Fruit fly (Drosophila melanogaster): ENCODE results near the gene CG4318.

The CG4318 gene

dm6 chrX:13143100-13143499 lies 11.6 kb downstream of the CG4318 start (continued):
- TF ChIP-seq fru (optimal IDR thresholded peaks at IDR 0.05) (no peak), CG10267 (tag; optimal IDR thresholded peaks at IDR 0.05) (peak; percentile 19), mld (GFP tag; IDR thresholded peaks at IDR 0.05; ENCODE audit: partially characterized antibody) (no peak), ato (GFP tag; IDR thresholded peaks at IDR 0.05; ENCODE audit: partially characterized antibody) (no peak), Hey (tag; optimal IDR thresholded peaks at IDR 0.05) (no peak), Dip2 (GFP tag; IDR thresholded peaks at IDR 0.05) (no peak), CG4328 (GFP tag; optimal IDR thresholded peaks at IDR 0.05) (no peak), NK7.1 (GFP tag; optimal IDR thresholded peaks at IDR 0.05) (no peak), CG18011 (GFP tag; optimal IDR thresholded peaks at IDR 0.05) (no peak), CG34224 (GFP tag; IDR thresholded peaks at IDR 0.05; ENCODE audit: partially characterized antibody) (no peak), CG33213 (GFP tag; optimal IDR thresholded peaks at IDR 0.05) (no peak), Dfd (GFP tag; optimal IDR thresholded peaks at IDR 0.05) (no peak), caup (GFP tag; optimal IDR thresholded peaks at IDR 0.05; ENCODE audit: severe bottlenecking) (no peak), CG17385 (GFP tag; optimal IDR thresholded peaks at IDR 0.05) (peak; percentile 61), wor (GFP tag; IDR thresholded peaks at IDR 0.05) (no peak), CG13775 (GFP tag; optimal IDR thresholded peaks at IDR 0.05) (peak; percentile 19), CG5180 (GFP tag; optimal IDR thresholded peaks at IDR 0.05) (peak; percentile 10), CG10565 (GFP tag; optimal IDR thresholded peaks at IDR 0.05) (no peak), CG7928 (GFP tag; optimal IDR thresholded peaks at IDR 0.05) (no peak), Hmr (GFP tag; optimal IDR thresholded peaks at IDR 0.05) (no peak), CG7372 (GFP tag; IDR thresholded peaks at IDR 0.05) (no peak), CG10654 (GFP tag; optimal IDR thresholded peaks at IDR 0.05) (no peak), Opbp (GFP tag; IDR thresholded peaks at IDR 0.05; ENCODE audit: partially characterized antibody) (no peak), sd (tag; optimal IDR thresholded peaks at IDR 0.05) (no peak), usp (GFP tag; optimal IDR thresholded peaks at IDR 0.05) (no peak), CG7357 (GFP tag; IDR thresholded peaks at IDR 0.05) (no peak), CG18619 (GFP tag; optimal IDR thresholded peaks at IDR 0.05) (no peak), bab2 (GFP tag; optimal IDR thresholded peaks at IDR 0.05) (no peak), fd96Cb (tag; optimal IDR thresholded peaks at IDR 0.05) (peak; percentile 50), cg (GFP tag; optimal IDR thresholded peaks at IDR 0.05) (no peak), CoRest (tag; optimal IDR thresholded peaks at IDR 0.05) (peak; percentile 14), CG18262 (tag; optimal IDR thresholded peaks at IDR 0.05) (peak; percentile 40), ab (GFP tag; optimal IDR thresholded peaks at IDR 0.05) (no peak), CG8478 (optimal IDR thresholded peaks at IDR 0.05) (no peak), HLH54F (GFP tag; optimal IDR thresholded peaks at IDR 0.05) (no peak), danr (GFP tag; IDR thresholded peaks at IDR 0.05) (no peak), crc (GFP tag; optimal IDR thresholded peaks at IDR 0.05) (no peak), vfl (GFP tag; optimal IDR thresholded peaks at IDR 0.05) (no peak), CG12104 (GFP tag; optimal IDR thresholded peaks at IDR 0.05) (no peak), CG7745 (tag; optimal IDR thresholded peaks at IDR 0.05) (no peak), CG32767 (GFP tag; IDR thresholded peaks at IDR 0.05) (0 out of 2 replicates have a peak, but pooled peaks have one; percentile 37), CG6683 (GFP tag; optimal IDR thresholded peaks at IDR 0.05) (no peak), sug (tag; optimal IDR thresholded peaks at IDR 0.05) (no peak), al (GFP tag; IDR thresholded peaks at IDR 0.05) (no peak), CG1233 (GFP tag; optimal IDR thresholded peaks at IDR 0.05) (no peak), CG12219 (GFP tag; optimal IDR thresholded peaks at IDR 0.05) (peak; percentile 29), vvl (GFP tag; IDR thresholded peaks at IDR 0.05) (peak; percentile 66), Elba2 (GFP tag; optimal IDR thresholded peaks at IDR 0.05) (no peak), pb (GFP tag; optimal IDR thresholded peaks at IDR 0.05) (no peak), Kr (GFP tag; optimal IDR thresholded peaks at IDR 0.05) (no peak), CG2712 (tag; optimal IDR thresholded peaks at IDR 0.05) (peak; percentile 61), lbe (GFP tag; optimal IDR thresholded peaks at IDR 0.05) (no peak)
